Fruit fly (Drosophila melanogaster) whole organism, embryonic: ENCODE results near the gene Pmm2.
A peak's percentile ranks its signal among the peaks of the same experiment; 100 is the strongest.

Experiments
- Atf3 ChIP-seq: fragments of 200-800 bp; sonication (Bioruptor generic); optimal IDR thresholded peaks from 3 replicates; lab custom pipeline; 2016; ENCODE audit warnings: missing biosample characterization, missing genetic modification characterization
- Bgb ChIP-seq: fragments of 200-800 bp; sonication (Bioruptor generic); IDR thresholded peaks from 2 replicates; pipeline ENCODE4 v1.3.6; 2022; ENCODE audit warnings: missing biosample characterization, missing genetic modification characterization; ENCODE audit not compliant: partially characterized antibody
- CG10543 ChIP-seq: fragments of 200-800 bp; sonication (Bioruptor generic); optimal IDR thresholded peaks from 3 replicates; lab custom pipeline; 2017; ENCODE audit warnings: missing biosample characterization, mild to moderate bottlenecking, missing genetic modification characterization, moderate library complexity
- CG10565 ChIP-seq: fragments of 200-800 bp; sonication (Bioruptor generic); optimal IDR thresholded peaks from 3 replicates; lab custom pipeline; 2016; ENCODE audit warnings: missing biosample characterization, mild to moderate bottlenecking, missing genetic modification characterization
- CG11247 ChIP-seq: fragments of 200-800 bp; sonication (Bioruptor generic); IDR thresholded peaks from 2 replicates; pipeline ENCODE4 v1.3.6; 2022; ENCODE audit warnings: missing biosample characterization, missing genetic modification characterization
- CG11456 ChIP-seq: fragments of 200-800 bp; sonication (Bioruptor generic); IDR thresholded peaks from 3 replicates; pipeline ENCODE4 v1.3.6; 2022; ENCODE audit warnings: missing biosample characterization, missing genetic modification characterization
- CG13123 ChIP-seq: fragments of 200-800 bp; sonication (Bioruptor generic); optimal IDR thresholded peaks from 2 replicates; lab custom pipeline; 2016; ENCODE audit warnings: missing biosample characterization, missing genetic modification characterization
- CG13894 ChIP-seq: fragments of 200-800 bp; sonication (Bioruptor generic); optimal IDR thresholded peaks from 3 replicates; lab custom pipeline; 2018; ENCODE audit warnings: missing biosample characterization, mild to moderate bottlenecking, missing genetic modification characterization, moderate library complexity
- CG15479 ChIP-seq: fragments of 200-800 bp; sonication (Bioruptor generic); optimal IDR thresholded peaks from 3 replicates; lab custom pipeline; 2019; ENCODE audit warnings: missing biosample characterization, mild to moderate bottlenecking, missing genetic modification characterization, moderate library complexity
- CG1647 ChIP-seq: fragments of 200-800 bp; sonication (Bioruptor generic); optimal IDR thresholded peaks from 3 replicates; lab custom pipeline; 2016; ENCODE audit warnings: missing biosample characterization, missing genetic modification characterization
- CG16815 ChIP-seq: fragments of 200-800 bp; sonication (Bioruptor generic); optimal IDR thresholded peaks from 3 replicates; lab custom pipeline; 2017; ENCODE audit warnings: missing biosample characterization, mild to moderate bottlenecking, missing genetic modification characterization
- CG17361 ChIP-seq: fragments of 200-800 bp; sonication (Bioruptor generic); IDR thresholded peaks from 3 replicates; pipeline ENCODE4 v1.3.6; 2022; ENCODE audit warnings: missing biosample characterization, missing genetic modification characterization
- CG1792 ChIP-seq: fragments of 200-800 bp; sonication (Bioruptor generic); optimal IDR thresholded peaks from 2 replicates; lab custom pipeline; 2016; ENCODE audit warnings: missing biosample characterization, missing genetic modification characterization
- CG18476 ChIP-seq: fragments of 200-800 bp; sonication (Bioruptor generic); optimal IDR thresholded peaks from 2 replicates; lab custom pipeline; 2016; ENCODE audit warnings: missing biosample characterization, mild to moderate bottlenecking, missing genetic modification characterization
- CG2202 ChIP-seq: fragments of 200-800 bp; sonication (Bioruptor generic); optimal IDR thresholded peaks from 2 replicates; lab custom pipeline; 2018; ENCODE audit warnings: missing biosample characterization, mild to moderate bottlenecking, missing genetic modification characterization
- CG30020 ChIP-seq: fragments of 200-800 bp; optimal IDR thresholded peaks from 2 replicates; lab custom pipeline; 2019; ENCODE audit warnings: missing biosample characterization, mild to moderate bottlenecking, missing genetic modification characterization, moderate library complexity
- CG33213 ChIP-seq: fragments of 200-800 bp; sonication (Bioruptor generic); optimal IDR thresholded peaks from 3 replicates; lab custom pipeline; 2016; ENCODE audit warnings: missing biosample characterization, missing genetic modification characterization
- CG4424 ChIP-seq: fragments of 200-800 bp; sonication (Bioruptor generic); optimal IDR thresholded peaks from 3 replicates; lab custom pipeline; 2016; ENCODE audit warnings: missing biosample characterization, missing genetic modification characterization
- CG5245 ChIP-seq: fragments of 200-800 bp; sonication (Bioruptor generic); optimal IDR thresholded peaks from 3 replicates; lab custom pipeline; 2016; ENCODE audit warnings: missing biosample characterization, missing genetic modification characterization
- CG7786 ChIP-seq: fragments of 200-800 bp; sonication (Bioruptor generic); optimal IDR thresholded peaks from 2 replicates; lab custom pipeline; 2016; ENCODE audit warnings: missing biosample characterization, missing genetic modification characterization
- CG8765 ChIP-seq: fragments of 200-800 bp; sonication (Bioruptor generic); IDR thresholded peaks from 2 replicates; pipeline ENCODE4 v1.3.6; 2022; ENCODE audit warnings: missing biosample characterization, missing genetic modification characterization
- CG8944 ChIP-seq: fragments of 200-800 bp; sonication (Bioruptor generic); optimal IDR thresholded peaks from 3 replicates; lab custom pipeline; 2016; ENCODE audit warnings: missing biosample characterization, missing genetic modification characterization
- CG9932 ChIP-seq: fragments of 200-800 bp; sonication (Bioruptor generic); IDR thresholded peaks from 2 replicates; pipeline ENCODE4 v1.3.6; 2022; ENCODE audit warnings: missing biosample characterization, missing genetic modification characterization
- Doc2 ChIP-seq: fragments of 200-800 bp; sonication (Bioruptor generic); IDR thresholded peaks from 2 replicates; pipeline ENCODE4 v1.3.6; 2022; ENCODE audit warnings: missing biosample characterization, missing genetic modification characterization
- Hr39 ChIP-seq: fragments of >200 bp; optimal IDR thresholded peaks from 2 replicates; lab custom pipeline; 2017
- Hr78 ChIP-seq, 2 experiments: fragments of 200-800 bp in 1 of 2; fragments of >200 bp in 1 of 2; sonication (Bioruptor generic) in 1 of 2; optimal IDR thresholded peaks; 2 replicates each; lab custom pipeline; 2017 to 2019; ENCODE audit warnings: missing biosample characterization in 2 of 2, missing genetic modification characterization in 2 of 2, mild to moderate bottlenecking in 1 of 2, moderate library complexity in 1 of 2
- Max ChIP-seq: fragments of 200-800 bp; sonication (Bioruptor generic); optimal IDR thresholded peaks from 2 replicates; lab custom pipeline; 2016; ENCODE audit warnings: missing biosample characterization, mild to moderate bottlenecking, missing genetic modification characterization
- NC2α ChIP-seq: fragments of 200-800 bp; sonication (Bioruptor generic); optimal IDR thresholded peaks from 2 replicates; lab custom pipeline; 2016; ENCODE audit warnings: missing biosample characterization, missing genetic modification characterization
- Nf-YA ChIP-seq: fragments of 200-800 bp; sonication (Bioruptor generic); IDR thresholded peaks from 2 replicates; pipeline ENCODE4 v1.3.6; 2022; ENCODE audit warnings: missing biosample characterization, missing genetic modification characterization
- Nf-YB ChIP-seq: fragments of 200-800 bp; sonication (Bioruptor generic); optimal IDR thresholded peaks from 3 replicates; lab custom pipeline; 2019; ENCODE audit warnings: missing biosample characterization, mild to moderate bottlenecking, missing genetic modification characterization, moderate library complexity
- Opbp ChIP-seq: fragments of 200-800 bp; sonication (Bioruptor generic); IDR thresholded peaks from 3 replicates; pipeline ENCODE4 v1.3.6; 2022; ENCODE audit warnings: missing biosample characterization, missing genetic modification characterization; ENCODE audit not compliant: partially characterized antibody
- Xrp1 ChIP-seq: fragments of 200-800 bp; sonication (Bioruptor generic); IDR thresholded peaks from 2 replicates; pipeline ENCODE4 v1.3.6; 2022; ENCODE audit warnings: missing biosample characterization, missing genetic modification characterization
- ap ChIP-seq: fragments of 200-800 bp; sonication (Bioruptor generic); IDR thresholded peaks from 2 replicates; pipeline ENCODE4 v1.3.6; 2022; ENCODE audit warnings: missing biosample characterization, missing genetic modification characterization
- ara ChIP-seq: fragments of 200-800 bp; sonication (Bioruptor generic); IDR thresholded peaks from 2 replicates; pipeline ENCODE4 v1.3.6; 2022; ENCODE audit warnings: missing biosample characterization, missing genetic modification characterization
- caup ChIP-seq: fragments of 200-800 bp; sonication (Bioruptor generic); optimal IDR thresholded peaks from 3 replicates; lab custom pipeline; 2017; ENCODE audit warnings: missing biosample characterization, mild to moderate bottlenecking, missing genetic modification characterization, moderate library complexity; ENCODE audit not compliant: severe bottlenecking
- chinmo ChIP-seq: fragments of 200-800 bp; sonication (Bioruptor generic); IDR thresholded peaks from 4 replicates; pipeline ENCODE4 v1.3.6; 2022; ENCODE audit warnings: missing biosample characterization, missing genetic modification characterization; ENCODE audit not compliant: partially characterized antibody
- chm ChIP-seq: fragments of 200-800 bp; sonication (Bioruptor generic); IDR thresholded peaks from 2 replicates; pipeline ENCODE4 v1.3.6; 2022; ENCODE audit warnings: missing biosample characterization, missing genetic modification characterization
- corto ChIP-seq: fragments of 200-800 bp; sonication (Bioruptor generic); optimal IDR thresholded peaks from 2 replicates; lab custom pipeline; 2016; ENCODE audit warnings: missing biosample characterization, mild to moderate bottlenecking, missing genetic modification characterization, moderate library complexity
- crol ChIP-seq: fragments of 200-800 bp; sonication (Bioruptor generic); IDR thresholded peaks from 2 replicates; pipeline ENCODE4 v1.3.6; 2022; ENCODE audit warnings: missing biosample characterization, missing genetic modification characterization
- ems ChIP-seq: fragments of 200-800 bp; sonication (Bioruptor generic); optimal IDR thresholded peaks from 3 replicates; lab custom pipeline; 2016; ENCODE audit warnings: missing biosample characterization, missing genetic modification characterization
- gce ChIP-seq: fragments of 200-800 bp; sonication (Bioruptor generic); IDR thresholded peaks from 3 replicates; pipeline ENCODE4 v1.3.6; 2022; ENCODE audit warnings: missing biosample characterization, missing genetic modification characterization
- gcm2 ChIP-seq: fragments of 200-800 bp; sonication (Bioruptor generic); optimal IDR thresholded peaks from 2 replicates; lab custom pipeline; 2016; ENCODE audit warnings: missing biosample characterization, missing genetic modification characterization
- mirr ChIP-seq: fragments of 200-800 bp; sonication (Bioruptor generic); optimal IDR thresholded peaks from 3 replicates; lab custom pipeline; 2018; ENCODE audit warnings: missing biosample characterization, mild to moderate bottlenecking, missing genetic modification characterization
- shn ChIP-seq: fragments of 200-800 bp; sonication (Bioruptor generic); optimal IDR thresholded peaks from 3 replicates; lab custom pipeline; 2016; ENCODE audit warnings: missing biosample characterization, missing genetic modification characterization
- sima ChIP-seq: fragments of 200-800 bp; sonication (Bioruptor generic); optimal IDR thresholded peaks from 2 replicates; lab custom pipeline; 2016; ENCODE audit warnings: missing biosample characterization, missing genetic modification characterization
- sr ChIP-seq: fragments of 200-800 bp; sonication (Bioruptor generic); IDR thresholded peaks from 3 replicates; pipeline ENCODE4 v1.3.6; 2022; ENCODE audit warnings: missing biosample characterization, missing genetic modification characterization
- tgo ChIP-seq: fragments of 200-800 bp; sonication (Bioruptor generic); IDR thresholded peaks from 3 replicates; pipeline ENCODE4 v1.3.6; 2022; ENCODE audit warnings: missing biosample characterization, missing genetic modification characterization
- trem ChIP-seq: fragments of 200-800 bp; optimal IDR thresholded peaks from 3 replicates; lab custom pipeline; 2019; ENCODE audit warnings: missing biosample characterization, mild to moderate bottlenecking, missing genetic modification characterization, moderate library complexity
- twi ChIP-seq: fragments of 200-800 bp; optimal IDR thresholded peaks from 2 replicates; lab custom pipeline; 2019; ENCODE audit warnings: missing biosample characterization, mild to moderate bottlenecking, missing genetic modification characterization, moderate library complexity
- vvl ChIP-seq: fragments of 200-800 bp; sonication (Bioruptor generic); IDR thresholded peaks from 2 replicates; pipeline ENCODE4 v1.3.6; 2022; ENCODE audit warnings: missing biosample characterization, missing genetic modification characterization
- wor ChIP-seq: fragments of 200-800 bp; sonication (Bioruptor generic); IDR thresholded peaks from 2 replicates; pipeline ENCODE4 v1.3.6; 2022; ENCODE audit warnings: missing biosample characterization, missing genetic modification characterization
- z ChIP-seq: fragments of 200-800 bp; sonication (Bioruptor generic); IDR thresholded peaks from 3 replicates; pipeline ENCODE4 v1.3.6; 2022; ENCODE audit warnings: missing biosample characterization, missing genetic modification characterization

Gene Pmm2

dm6 chr3L:12564284-12564683, 29.9 kb downstream of the Pmm2 start (continued):
- TF ChIP-seq Hr39 (lab: Kevin White, UChicago) (peak; percentile 8), Hr78 (GFP tag; optimal IDR thresholded peaks at IDR 0.05; lab: Kevin White, UChicago) (no peak), chinmo (GFP tag; lab: Robert Waterston, UW) (0 out of 4 replicates have a peak, but pooled peaks have one; percentile 38), gce (GFP tag; lab: Robert Waterston, UW) (no peak), CG10565 (GFP tag; lab: Kevin White, UChicago) (no peak), CG1647 (GFP tag; lab: Kevin White, UChicago) (no peak), CG30020 (no peak), CG7786 (GFP tag; lab: Kevin White, UChicago) (no peak), CG4424 (GFP tag; lab: Kevin White, UChicago) (no peak), ap (GFP tag; lab: Robert Waterston, UW) (no peak), CG8944 (GFP tag; lab: Kevin White, UChicago) (no peak), CG15479 (GFP tag; lab: Kevin White, UChicago) (no peak), CG2202 (tag; lab: Kevin White, UChicago) (no peak), sima (GFP tag; lab: Kevin White, UChicago) (no peak), Max (GFP tag; lab: Kevin White, UChicago) (no peak), shn (no peak), ems (GFP tag; lab: Kevin White, UChicago) (no peak), Doc2 (no peak), Bgb (no peak), mirr (GFP tag; lab: Kevin White, UChicago) (peak; percentile 37), crol (GFP tag; lab: Robert Waterston, UW) (peak; percentile 8; the same call in 1 of the 2 replicates), CG10543 (GFP tag; lab: Kevin White, UChicago) (peak; percentile 25), CG13894 (tag; lab: Kevin White, UChicago) (peak; percentile 78), caup (GFP tag; lab: Kevin White, UChicago) (peak; percentile 47), Nf-YA (GFP tag; lab: Robert Waterston, UW) (no peak)

dm6 chr3L:12564979-12565378, 30.6 kb downstream of the Pmm2 start:
- TF ChIP-seq Atf3 (GFP tag; lab: Kevin White, UChicago): no peak
- TF ChIP-seq NC2α (GFP tag; lab: Kevin White, UChicago): no peak
- no peak for TF ChIP-seq gcm2
- TF ChIP-seq CG11247: no peak
- no peak for TF ChIP-seq CG5245 (GFP tag; lab: Kevin White, UChicago)
- TF ChIP-seq vvl: peak; percentile 23; the same call in 1 of the 2 replicates
- TF ChIP-seq CG9932: no peak
- no peak for TF ChIP-seq CG18476
- TF ChIP-seq CG33213 (GFP tag; lab: Kevin White, UChicago): no peak
- no peak for TF ChIP-seq CG8765 (GFP tag; lab: Robert Waterston, UW)
- TF ChIP-seq CG17361: no peak
- TF ChIP-seq Opbp: 0 out of 3 replicates have a peak, but pooled peaks have one; percentile 14
- no peak for TF ChIP-seq Xrp1 (GFP tag; lab: Robert Waterston, UW)
- TF ChIP-seq CG13123 (GFP tag; lab: Kevin White, UChicago): no peak
- peak; percentile 80 for TF ChIP-seq crol (GFP tag; lab: Robert Waterston, UW)
- TF ChIP-seq ara (GFP tag; lab: Robert Waterston, UW): peak; percentile 51; the same call in 1 of the 2 replicates
- peak; percentile 1 for TF ChIP-seq twi (tag; lab: Kevin White, UChicago)
- no peak for TF ChIP-seq Hr39 (lab: Kevin White, UChicago)
- TF ChIP-seq z: no peak
- no peak for TF ChIP-seq CG16815 (GFP tag; lab: Kevin White, UChicago)
- no peak for TF ChIP-seq trem (tag; lab: Kevin White, UChicago)
- 0 out of 3 replicates have a peak, but pooled peaks have one; percentile 18 for TF ChIP-seq CG11456 (GFP tag; lab: Robert Waterston, UW)
- TF ChIP-seq CG1792 (GFP tag; lab: Kevin White, UChicago): no peak
- no peak for TF ChIP-seq chm (GFP tag; lab: Robert Waterston, UW)
- TF ChIP-seq tgo (GFP tag; lab: Robert Waterston, UW): no peak
- TF ChIP-seq Nf-YB (GFP tag; lab: Kevin White, UChicago): no peak
- peak; percentile 94 for TF ChIP-seq sr (GFP tag; lab: Robert Waterston, UW)
- no peak for TF ChIP-seq corto (GFP tag; lab: Kevin White, UChicago)
- no peak for TF ChIP-seq wor (GFP tag; lab: Robert Waterston, UW)
